Worm (Caenorhabditis elegans) whole organism, L2 larva: ENCODE data around the gene srt-32.

ENCODE experiments used
- C34F6.9 ChIP-seq: fragments of 150-350 bp; optimal IDR thresholded peaks from 2 replicates; lab custom pipeline; 2014; ENCODE audit warnings: missing biosample characterization, missing genetic modification characterization
- F13H6.1 ChIP-seq: sonication (generic microtip); optimal IDR thresholded peaks from 2 replicates; lab custom pipeline; 2016; ENCODE audit warnings: missing genetic modification characterization, missing compliant biosample characterization
- ZK546.5 ChIP-seq: sonication (generic microtip); optimal IDR thresholded peaks from 2 replicates; lab custom pipeline; 2017; ENCODE audit warnings: missing biosample characterization, missing genetic modification characterization
- alr-1 ChIP-seq: fragments of 150-350 bp; optimal IDR thresholded peaks from 2 replicates; lab custom pipeline; 2014; ENCODE audit warnings: missing biosample characterization, missing genetic modification characterization
- aly-2 ChIP-seq: fragments of 150-350 bp; optimal IDR thresholded peaks from 2 replicates; lab custom pipeline; 2014; ENCODE audit warnings: missing biosample characterization, missing genetic modification characterization
- ama-1 ChIP-seq: fragments of 150-350 bp; optimal IDR thresholded peaks from 2 replicates; lab custom pipeline; 2018; ENCODE audit warnings: inconsistent platforms
- dmd-4 ChIP-seq: sonication (generic microtip); optimal IDR thresholded peaks from 2 replicates; lab custom pipeline; 2017; ENCODE audit warnings: missing biosample characterization, missing genetic modification characterization
- egl-27 ChIP-seq: sonication (generic microtip); optimal IDR thresholded peaks from 3 replicates; lab custom pipeline; 2017; ENCODE audit warnings: missing biosample characterization, missing genetic modification reagents, missing genetic modification characterization
- elt-1 ChIP-seq: fragments of 150-350 bp; optimal IDR thresholded peaks from 2 replicates; lab custom pipeline; 2014; ENCODE audit warnings: missing biosample characterization, missing genetic modification characterization
- fos-1 ChIP-seq: fragments of 150-350 bp; optimal IDR thresholded peaks from 2 replicates; lab custom pipeline; 2014; ENCODE audit warnings: missing biosample characterization, missing genetic modification characterization
- gmeb-1 ChIP-seq: fragments of 150-350 bp; optimal IDR thresholded peaks from 2 replicates; lab custom pipeline; 2014; ENCODE audit warnings: missing biosample characterization, missing genetic modification characterization
- lin-11 ChIP-seq: fragments of 150-350 bp; sonication (generic microtip); optimal IDR thresholded peaks from 2 replicates; lab custom pipeline; 2014; ENCODE audit warnings: missing biosample characterization, missing genetic modification characterization, inconsistent platforms, mixed read lengths
- lin-13 ChIP-seq: fragments of 150-350 bp; optimal IDR thresholded peaks from 2 replicates; lab custom pipeline; 2014; ENCODE audit warnings: missing biosample characterization, missing genetic modification reagents, missing genetic modification characterization
- lin-39 ChIP-seq: fragments of 150-350 bp; optimal IDR thresholded peaks from 2 replicates; lab custom pipeline; 2014; ENCODE audit warnings: missing biosample characterization, missing genetic modification reagents, missing genetic modification characterization
- lsy-2 ChIP-seq, 2 experiments: fragments of 150-350 bp in 1 of 2; sonication (generic microtip) in 1 of 2; optimal IDR thresholded peaks; 2 replicates each; lab custom pipeline; 2014 to 2017; ENCODE audit warnings: missing biosample characterization in 2 of 2, missing genetic modification characterization in 2 of 2
- mab-5 ChIP-seq: fragments of 150-350 bp; optimal IDR thresholded peaks from 2 replicates; lab custom pipeline; 2014; ENCODE audit warnings: missing biosample characterization, missing genetic modification characterization
- mbf-1 ChIP-seq: sonication (generic microtip); optimal IDR thresholded peaks from 2 replicates; lab custom pipeline; 2017; ENCODE audit warnings: missing biosample characterization, missing genetic modification characterization
- mdl-1 ChIP-seq, 2 experiments: fragments of 150-350 bp in 1 of 2; sonication (generic microtip) in 1 of 2; optimal IDR thresholded peaks; 2 replicates each; lab custom pipeline; 2017; ENCODE audit warnings: missing biosample characterization in 2 of 2, missing genetic modification characterization in 2 of 2
- nhr-10 ChIP-seq: sonication (generic microtip); optimal IDR thresholded peaks from 2 replicates; lab custom pipeline; 2017; ENCODE audit warnings: missing biosample characterization, missing genetic modification characterization
- nhr-129 ChIP-seq: fragments of 150-350 bp; optimal IDR thresholded peaks from 2 replicates; lab custom pipeline; 2014; ENCODE audit warnings: missing biosample characterization, missing genetic modification characterization
- nhr-21 ChIP-seq: fragments of 150-350 bp; optimal IDR thresholded peaks from 2 replicates; lab custom pipeline; 2014; ENCODE audit warnings: missing biosample characterization, missing genetic modification characterization
- nhr-23 ChIP-seq: fragments of 150-350 bp; optimal IDR thresholded peaks from 2 replicates; lab custom pipeline; 2014; ENCODE audit warnings: missing biosample characterization, missing genetic modification reagents, missing genetic modification characterization
- nhr-25 ChIP-seq: fragments of 150-350 bp; sonication (generic microtip); optimal IDR thresholded peaks from 3 replicates; lab custom pipeline; 2014; ENCODE audit warnings: missing biosample characterization, missing genetic modification characterization
- nhr-6 ChIP-seq: fragments of 150-350 bp; optimal IDR thresholded peaks from 2 replicates; lab custom pipeline; 2014; ENCODE audit warnings: missing biosample characterization, missing genetic modification characterization
- nhr-77 ChIP-seq: fragments of 150-350 bp; optimal IDR thresholded peaks from 2 replicates; lab custom pipeline; 2014; ENCODE audit warnings: missing biosample characterization, missing genetic modification characterization
- peb-1 ChIP-seq: fragments of 150-350 bp; optimal IDR thresholded peaks from 2 replicates; lab custom pipeline; 2014; ENCODE audit warnings: missing biosample characterization, missing genetic modification characterization
- sem-4 ChIP-seq: fragments of 150-350 bp; optimal IDR thresholded peaks from 2 replicates; lab custom pipeline; 2014; ENCODE audit warnings: missing biosample characterization, missing genetic modification reagents, missing genetic modification characterization
- sma-3 ChIP-seq: sonication (generic microtip); optimal IDR thresholded peaks from 2 replicates; lab custom pipeline; 2016; ENCODE audit warnings: missing genetic modification reagents, missing genetic modification characterization, missing compliant biosample characterization
- sma-9 ChIP-seq, 2 experiments: fragments of 150-350 bp in 1 of 2; sonication (generic microtip) in 1 of 2; optimal IDR thresholded peaks; 2 replicates each; lab custom pipeline; 2014 to 2016; ENCODE audit warnings: missing genetic modification characterization in 2 of 2, mild to moderate bottlenecking in 1 of 2, missing biosample characterization in 1 of 2, missing compliant biosample characterization in 1 of 2, missing genetic modification reagents in 1 of 2, moderate library complexity in 1 of 2
- snpc-4 ChIP-seq: fragments of 150-350 bp; optimal IDR thresholded peaks from 2 replicates; lab custom pipeline; 2014; ENCODE audit warnings: missing biosample characterization, missing genetic modification characterization
- unc-39 ChIP-seq: fragments of 150-350 bp; optimal IDR thresholded peaks from 2 replicates; lab custom pipeline; 2014; ENCODE audit warnings: missing biosample characterization, missing genetic modification characterization
- unc-55 ChIP-seq: fragments of 150-350 bp; sonication (generic microtip); optimal IDR thresholded peaks from 3 replicates; lab custom pipeline; 2014; ENCODE audit warnings: missing biosample characterization, missing genetic modification reagents, missing genetic modification characterization
- unc-62 ChIP-seq: fragments of 150-350 bp; optimal IDR thresholded peaks from 2 replicates; lab custom pipeline; 2014; ENCODE audit warnings: missing biosample characterization, missing genetic modification reagents, missing genetic modification characterization
- zag-1 ChIP-seq: fragments of 150-350 bp; optimal IDR thresholded peaks from 2 replicates; lab custom pipeline; 2014; ENCODE audit warnings: missing biosample characterization, missing genetic modification characterization
- ztf-4 ChIP-seq: fragments of 150-350 bp; optimal IDR thresholded peaks from 2 replicates; lab custom pipeline; 2014; ENCODE audit warnings: missing biosample characterization, missing genetic modification characterization

srt-32 gene

ce11 chrV:14576745-14577373 lies 17.4 kb downstream of the srt-32 start:
- peak in 1 of 2 experiments; percentile 8 for TF ChIP-seq lsy-2 (tag; optimal IDR thresholded peaks at IDR 0.05; lab: Kevin White, UChicago)
- no peak for TF ChIP-seq unc-62 (GFP tag; lab: Kevin White, UChicago)
- TF ChIP-seq sma-9 (GFP tag; optimal IDR thresholded peaks at IDR 0.05; lab: Kevin White, UChicago): no peak
- TF ChIP-seq sma-9 (tag; optimal IDR thresholded peaks at IDR 0.05; lab: Kevin White, UChicago): no peak
- TF ChIP-seq F13H6.1: peak; percentile 44

- TF ChIP-seq unc-55 (GFP tag; lab: Kevin White, UChicago) (peak; percentile 45), gmeb-1 (tag; lab: Kevin White, UChicago) (no peak), lin-11 (tag; lab: Kevin White, UChicago) (no peak)
- TF ChIP-seq, all 48 proteins: peak for 1
Observed at ce11 chrV:14579619-14580018, 20.2 kb downstream of the srt-32 start, which contains the start of gene gar-3. Gene gar-3 (minus strand): TSS chrV:14579719.

ce11 chrV:14585351-14585750 lies 25.9 kb downstream of the srt-32 start, which contains the start of gene Y40H4A.2:
Gene Y40H4A.2 (minus strand): TSS chrV:14585451.
- TF ChIP-seq mab-5 (tag; lab: Kevin White, UChicago): no peak
- no peak for TF ChIP-seq ZK546.5 (tag; lab: Kevin White, UChicago)

ce11 chrV:14594103-14594502 lies 34.7 kb downstream of the srt-32 start:
- TF ChIP-seq nhr-129 (tag; lab: Kevin White, UChicago) (no peak), egl-27 (tag; lab: Kevin White, UChicago) (no peak), mbf-1 (tag; lab: Kevin White, UChicago) (no peak), sem-4 (tag; lab: Kevin White, UChicago) (no peak), snpc-4 (tag; lab: Kevin White, UChicago) (no peak), zag-1 (no peak), fos-1 (tag; lab: Kevin White, UChicago) (no peak), sma-3 (no peak), ama-1 (lab: Kevin White, UChicago) (no peak), lin-39 (tag; lab: Kevin White, UChicago) (no peak), C34F6.9 (no peak), nhr-25 (no peak), ztf-4 (tag; lab: Kevin White, UChicago) (no peak), nhr-6 (tag; lab: Kevin White, UChicago) (no peak), alr-1 (tag; lab: Kevin White, UChicago) (no peak), elt-1 (tag; lab: Kevin White, UChicago) (no peak), mdl-1 (tag; optimal IDR thresholded peaks at IDR 0.05; lab: Kevin White, UChicago) (no peak), gmeb-1 (tag; lab: Kevin White, UChicago) (no peak), ZK546.5 (tag; lab: Kevin White, UChicago) (no peak), nhr-21 (tag; lab: Kevin White, UChicago) (no peak)

ce11 chrV:14594943-14595342 lies 35.5 kb downstream of the srt-32 start:
- no peak for TF ChIP-seq lin-11 (tag; lab: Kevin White, UChicago)
- TF ChIP-seq unc-62 (GFP tag; lab: Kevin White, UChicago): no peak
- no peak for TF ChIP-seq nhr-25
- TF ChIP-seq lin-13 (GFP tag; lab: Kevin White, UChicago): no peak
- TF ChIP-seq mdl-1 (tag; optimal IDR thresholded peaks at IDR 0.05; lab: Kevin White, UChicago): no peak
- TF ChIP-seq nhr-77 (tag; lab: Kevin White, UChicago): no peak
- TF ChIP-seq nhr-10 (tag; lab: Kevin White, UChicago): no peak
- TF ChIP-seq egl-27 (tag; lab: Kevin White, UChicago): no peak
- no peak for TF ChIP-seq aly-2 (tag; lab: Kevin White, UChicago)
- TF ChIP-seq F13H6.1: no peak
- no peak for TF ChIP-seq nhr-129 (tag; lab: Kevin White, UChicago)
- no peak for TF ChIP-seq unc-39
- TF ChIP-seq fos-1 (tag; lab: Kevin White, UChicago): no peak
- no peak for TF ChIP-seq elt-1 (tag; lab: Kevin White, UChicago)
- no peak for TF ChIP-seq sem-4 (tag; lab: Kevin White, UChicago)
- no peak for TF ChIP-seq nhr-23 (tag; lab: Kevin White, UChicago)
- no peak for TF ChIP-seq peb-1 (tag; lab: Kevin White, UChicago)
- TF ChIP-seq dmd-4 (tag; lab: Kevin White, UChicago): no peak
